Fruit fly (Drosophila melanogaster) whole organism, embryonic: Measurements from ENCODE around the gene gukh.

Experiments
- Bteb2 ChIP-seq: fragments of 200-800 bp; sonication (Bioruptor generic); optimal IDR thresholded peaks from 2 replicates; lab custom pipeline; 2016; ENCODE audit warnings: missing biosample characterization, missing genetic modification characterization
- CG10462 ChIP-seq: fragments of 200-800 bp; sonication (Bioruptor generic); optimal IDR thresholded peaks from 2 replicates; lab custom pipeline; 2016; ENCODE audit warnings: missing biosample characterization, missing genetic modification characterization
- CG11247 ChIP-seq: fragments of 200-800 bp; sonication (Bioruptor generic); IDR thresholded peaks from 2 replicates; pipeline ENCODE4 v1.3.6; 2022; ENCODE audit warnings: missing biosample characterization, missing genetic modification characterization
- CG11456 ChIP-seq: fragments of 200-800 bp; sonication (Bioruptor generic); IDR thresholded peaks from 3 replicates; pipeline ENCODE4 v1.3.6; 2022; ENCODE audit warnings: missing biosample characterization, missing genetic modification characterization
- CG12219 ChIP-seq: fragments of 200-800 bp; sonication (Bioruptor generic); optimal IDR thresholded peaks from 3 replicates; lab custom pipeline; 2018; ENCODE audit warnings: missing biosample characterization, mild to moderate bottlenecking, missing genetic modification characterization
- CG14050 ChIP-seq: fragments of 200-800 bp; sonication (Bioruptor generic); IDR thresholded peaks from 3 replicates; pipeline ENCODE4 v1.3.6; 2022; ENCODE audit warnings: missing biosample characterization, missing genetic modification characterization
- CG14441 ChIP-seq: fragments of 200-800 bp; sonication (Bioruptor generic); IDR thresholded peaks from 2 replicates; pipeline ENCODE4 v1.3.6; 2022; ENCODE audit warnings: missing biosample characterization, missing genetic modification characterization
- CG17568 ChIP-seq: fragments of 200-800 bp; sonication (Bioruptor generic); optimal IDR thresholded peaks from 2 replicates; lab custom pipeline; 2018; ENCODE audit warnings: missing biosample characterization, mild to moderate bottlenecking, missing genetic modification characterization, moderate library complexity
- CG2678 ChIP-seq: fragments of 200-800 bp; sonication (Bioruptor generic); optimal IDR thresholded peaks from 3 replicates; lab custom pipeline; 2019; ENCODE audit warnings: missing biosample characterization, mild to moderate bottlenecking, missing genetic modification characterization, moderate library complexity
- CG3065 ChIP-seq: fragments of 200-800 bp; sonication (Bioruptor generic); optimal IDR thresholded peaks from 2 replicates; lab custom pipeline; 2016; ENCODE audit warnings: missing biosample characterization, missing genetic modification characterization
- CG4617 ChIP-seq: fragments of 200-800 bp; sonication (Bioruptor generic); optimal IDR thresholded peaks from 3 replicates; lab custom pipeline; 2016; ENCODE audit warnings: missing biosample characterization, missing genetic modification characterization, borderline replicate concordance
- CG5953 ChIP-seq: fragments of 200-800 bp; sonication (Bioruptor generic); IDR thresholded peaks from 2 replicates; pipeline ENCODE4 v1.3.6; 2022; ENCODE audit warnings: missing biosample characterization, missing genetic modification characterization
- CG6791 ChIP-seq: fragments of 200-800 bp; sonication (Bioruptor generic); IDR thresholded peaks from 3 replicates; pipeline ENCODE4 v1.3.6; 2022; ENCODE audit warnings: missing biosample characterization, missing genetic modification characterization; ENCODE audit not compliant: partially characterized antibody
- CG7372 ChIP-seq: fragments of 200-800 bp; sonication (Bioruptor generic); IDR thresholded peaks from 2 replicates; pipeline ENCODE4 v1.3.6; 2022; ENCODE audit warnings: missing biosample characterization, missing genetic modification characterization
- CG8388 ChIP-seq: fragments of 200-800 bp; sonication (Bioruptor generic); optimal IDR thresholded peaks from 2 replicates; lab custom pipeline; 2019; ENCODE audit warnings: missing biosample characterization, mild to moderate bottlenecking, missing genetic modification characterization, moderate library complexity
- CG8924 ChIP-seq: fragments of 200-800 bp; optimal IDR thresholded peaks from 3 replicates; lab custom pipeline; 2019; ENCODE audit warnings: missing biosample characterization, mild to moderate bottlenecking, missing genetic modification characterization, moderate library complexity
- Camta ChIP-seq: fragments of 200-800 bp; sonication (Bioruptor generic); optimal IDR thresholded peaks from 2 replicates; lab custom pipeline; 2016; ENCODE audit warnings: missing biosample characterization, missing genetic modification characterization
- Deaf1 ChIP-seq: fragments of 200-800 bp; optimal IDR thresholded peaks from 3 replicates; lab custom pipeline; 2019; ENCODE audit warnings: missing biosample characterization, mild to moderate bottlenecking, missing genetic modification characterization, moderate library complexity
- Doc3 ChIP-seq: fragments of 200-800 bp; sonication (Bioruptor generic); IDR thresholded peaks from 3 replicates; pipeline ENCODE4 v1.3.6; 2022; ENCODE audit warnings: missing biosample characterization, missing genetic modification characterization; ENCODE audit not compliant: partially characterized antibody
- ERR ChIP-seq: fragments of 200-800 bp; sonication (Bioruptor generic); optimal IDR thresholded peaks from 2 replicates; lab custom pipeline; 2016; ENCODE audit warnings: missing biosample characterization, missing genetic modification characterization
- HLH54F ChIP-seq: fragments of 200-800 bp; sonication (Bioruptor generic); optimal IDR thresholded peaks from 3 replicates; lab custom pipeline; 2016; ENCODE audit warnings: missing biosample characterization, missing genetic modification characterization
- Hr51 ChIP-seq, 2 experiments: fragments of 200-800 bp; sonication (Bioruptor generic); optimal IDR thresholded peaks; 2 replicates in 1 of 2; 3 replicates in 1 of 2; lab custom pipeline; 2016 to 2018; ENCODE audit warnings: missing biosample characterization in 2 of 2, missing genetic modification characterization in 2 of 2, mild to moderate bottlenecking in 1 of 2, moderate library complexity in 1 of 2
- Lim3 ChIP-seq: fragments of 200-800 bp; sonication (Bioruptor generic); IDR thresholded peaks from 2 replicates; pipeline ENCODE4 v1.3.6; 2022; ENCODE audit warnings: missing biosample characterization, missing genetic modification characterization
- NC2α ChIP-seq: fragments of 200-800 bp; sonication (Bioruptor generic); optimal IDR thresholded peaks from 2 replicates; lab custom pipeline; 2016; ENCODE audit warnings: missing biosample characterization, missing genetic modification characterization
- Oaz ChIP-seq: fragments of 200-800 bp; sonication (Bioruptor generic); IDR thresholded peaks from 2 replicates; pipeline ENCODE4 v1.3.6; 2022; ENCODE audit warnings: missing biosample characterization, missing genetic modification characterization
- Rx ChIP-seq: fragments of 200-800 bp; sonication (Bioruptor generic); IDR thresholded peaks from 2 replicates; pipeline ENCODE4 v1.3.6; 2022; ENCODE audit warnings: missing biosample characterization, missing genetic modification characterization
- Scr ChIP-seq: fragments of 200-800 bp; sonication (Bioruptor generic); IDR thresholded peaks from 2 replicates; pipeline ENCODE4 v1.3.6; 2022; ENCODE audit warnings: missing biosample characterization, missing genetic modification characterization; ENCODE audit not compliant: partially characterized antibody
- Ssrp ChIP-seq: fragments of 200-800 bp; sonication (Bioruptor generic); optimal IDR thresholded peaks from 2 replicates; lab custom pipeline; 2018; ENCODE audit warnings: missing biosample characterization, mild to moderate bottlenecking, missing genetic modification characterization, moderate library complexity
- Vsx1 ChIP-seq: fragments of 200-800 bp; sonication (Bioruptor generic); optimal IDR thresholded peaks from 2 replicates; lab custom pipeline; 2017; ENCODE audit warnings: missing biosample characterization, mild to moderate bottlenecking, missing genetic modification characterization, missing genetic modification reagents
- ab ChIP-seq: fragments of 200-800 bp; sonication (Bioruptor generic); optimal IDR thresholded peaks from 2 replicates; lab custom pipeline; 2016; ENCODE audit warnings: missing biosample characterization, missing genetic modification characterization
- bowl ChIP-seq: fragments of 200-800 bp; sonication (Bioruptor generic); IDR thresholded peaks from 2 replicates; pipeline ENCODE4 v1.3.6; 2022; ENCODE audit warnings: missing biosample characterization, missing genetic modification characterization
- dmrt99B ChIP-seq: fragments of 200-800 bp; sonication (Bioruptor generic); optimal IDR thresholded peaks from 2 replicates; lab custom pipeline; 2018; ENCODE audit warnings: missing biosample characterization, mild to moderate bottlenecking, missing genetic modification characterization, moderate library complexity
- emc ChIP-seq: fragments of 200-800 bp; sonication (Bioruptor generic); optimal IDR thresholded peaks from 2 replicates; lab custom pipeline; 2016; ENCODE audit warnings: missing biosample characterization, missing genetic modification characterization
- eyg ChIP-seq: fragments of 200-800 bp; sonication (Bioruptor generic); optimal IDR thresholded peaks from 3 replicates; lab custom pipeline; 2016; ENCODE audit warnings: missing biosample characterization, missing genetic modification characterization
- gfzf ChIP-seq: fragments of 200-800 bp; sonication (Bioruptor generic); optimal IDR thresholded peaks from 2 replicates; lab custom pipeline; 2016; ENCODE audit warnings: missing biosample characterization, mild to moderate bottlenecking, missing genetic modification characterization, moderate library complexity
- grau ChIP-seq: fragments of 200-800 bp; optimal IDR thresholded peaks from 3 replicates; lab custom pipeline; 2019; ENCODE audit warnings: missing biosample characterization, mild to moderate bottlenecking, missing genetic modification characterization, moderate library complexity
- grn ChIP-seq: fragments of 200-800 bp; sonication (Bioruptor generic); optimal IDR thresholded peaks from 3 replicates; lab custom pipeline; 2017; ENCODE audit warnings: missing biosample characterization, missing genetic modification characterization
- gro ChIP-seq: fragments of 200-800 bp; sonication (Bioruptor generic); optimal IDR thresholded peaks from 2 replicates; lab custom pipeline; 2016; ENCODE audit warnings: missing biosample characterization, missing genetic modification characterization
- mld ChIP-seq: fragments of 200-800 bp; sonication (Bioruptor generic); IDR thresholded peaks from 3 replicates; pipeline ENCODE4 v1.3.6; 2022; ENCODE audit warnings: missing biosample characterization, missing genetic modification characterization; ENCODE audit not compliant: partially characterized antibody
- nerfin-2 ChIP-seq: fragments of 200-800 bp; sonication (Bioruptor generic); IDR thresholded peaks from 2 replicates; pipeline ENCODE4 v1.3.6; 2022; ENCODE audit warnings: missing biosample characterization, missing genetic modification characterization; ENCODE audit not compliant: partially characterized antibody
- odd ChIP-seq: fragments of 200-800 bp; sonication (Bioruptor generic); optimal IDR thresholded peaks from 2 replicates; lab custom pipeline; 2017; ENCODE audit warnings: missing biosample characterization, mild to moderate bottlenecking, missing genetic modification characterization
- org-1 ChIP-seq: fragments of 200-800 bp; sonication (Bioruptor generic); optimal IDR thresholded peaks from 2 replicates; lab custom pipeline; 2017; ENCODE audit warnings: missing biosample characterization, missing genetic modification characterization
- peb ChIP-seq: fragments of 200-800 bp; sonication (Bioruptor generic); IDR thresholded peaks from 2 replicates; pipeline ENCODE4 v1.3.6; 2022; ENCODE audit warnings: missing biosample characterization, missing genetic modification characterization
- pfk ChIP-seq: fragments of 200-800 bp; sonication (Bioruptor generic); optimal IDR thresholded peaks from 2 replicates; lab custom pipeline; 2018; ENCODE audit warnings: missing biosample characterization, mild to moderate bottlenecking, missing genetic modification characterization, moderate library complexity
- rib ChIP-seq: fragments of 200-800 bp; sonication (Bioruptor generic); IDR thresholded peaks from 2 replicates; pipeline ENCODE4 v1.3.6; 2022; ENCODE audit warnings: missing biosample characterization, missing genetic modification characterization
- sqz ChIP-seq: fragments of 200-800 bp; sonication (Bioruptor generic); optimal IDR thresholded peaks from 3 replicates; lab custom pipeline; 2018; ENCODE audit warnings: missing biosample characterization, mild to moderate bottlenecking, missing genetic modification characterization
- tio ChIP-seq: fragments of 200-800 bp; sonication (Bioruptor generic); optimal IDR thresholded peaks from 2 replicates; lab custom pipeline; 2017; ENCODE audit warnings: missing biosample characterization, missing genetic modification characterization, inconsistent platforms
- twi ChIP-seq: fragments of 200-800 bp; optimal IDR thresholded peaks from 2 replicates; lab custom pipeline; 2019; ENCODE audit warnings: missing biosample characterization, mild to moderate bottlenecking, missing genetic modification characterization, moderate library complexity
- unpg ChIP-seq: fragments of 200-800 bp; sonication (Bioruptor generic); optimal IDR thresholded peaks from 3 replicates; lab custom pipeline; 2018; ENCODE audit warnings: missing biosample characterization, mild to moderate bottlenecking, missing genetic modification characterization, moderate library complexity
- zfh1 ChIP-seq: fragments of 200-800 bp; sonication (Bioruptor generic); IDR thresholded peaks from 3 replicates; pipeline ENCODE4 v1.3.6; 2022; ENCODE audit warnings: missing biosample characterization, missing genetic modification characterization

The gukh gene

dm6 chr3R:18986089-18986887 lies 2.5 kb downstream of the gukh start (continued):
- TF ChIP-seq CG5953 (GFP tag; lab: Robert Waterston, UW), result no peak
- TF ChIP-seq CG17568 (GFP tag; lab: Kevin White, UChicago), result no peak
- no peak for TF ChIP-seq nerfin-2 (GFP tag; lab: Robert Waterston, UW)
- TF ChIP-seq gfzf (GFP tag; lab: Kevin White, UChicago), result no peak
- TF ChIP-seq Ssrp (tag; lab: Kevin White, UChicago), result no peak
- TF ChIP-seq sqz (GFP tag; lab: Kevin White, UChicago), result peak; percentile 10
- TF ChIP-seq HLH54F (GFP tag; lab: Kevin White, UChicago), result no peak
- TF ChIP-seq CG2678 (tag; lab: Kevin White, UChicago), result no peak
- no peak for TF ChIP-seq odd (GFP tag; lab: Kevin White, UChicago)
- TF ChIP-seq Bteb2 (GFP tag; lab: Kevin White, UChicago), result no peak
- no peak for TF ChIP-seq peb (GFP tag; lab: Robert Waterston, UW)
- TF ChIP-seq CG6791 (GFP tag; lab: Robert Waterston, UW), result no peak
- no peak for TF ChIP-seq Deaf1 (tag; lab: Kevin White, UChicago)
- TF ChIP-seq pfk (GFP tag; lab: Kevin White, UChicago), result no peak
- no peak for TF ChIP-seq CG4617 (GFP tag; lab: Kevin White, UChicago)
- TF ChIP-seq Hr51 (GFP tag; optimal IDR thresholded peaks at IDR 0.05; lab: Kevin White, UChicago), result peak in 1 of 2 experiments; percentile 18
- no peak for TF ChIP-seq CG3065 (GFP tag; lab: Kevin White, UChicago)
- TF ChIP-seq Doc3 (GFP tag; lab: Robert Waterston, UW), result no peak
- TF ChIP-seq CG14441, result 0 out of 2 replicates have a peak, but pooled peaks have one; percentile 5
- TF ChIP-seq CG11247, result no peak
- no peak for TF ChIP-seq grn
- no peak for TF ChIP-seq dmrt99B (tag; lab: Kevin White, UChicago)
- no peak for TF ChIP-seq CG8924 (tag; lab: Kevin White, UChicago)
- no peak for TF ChIP-seq eyg (GFP tag; lab: Kevin White, UChicago)
- TF ChIP-seq twi (tag; lab: Kevin White, UChicago), result peak; percentile 46
- no peak for TF ChIP-seq Vsx1
- no peak for TF ChIP-seq CG12219
- TF ChIP-seq bowl, result no peak
- no peak for TF ChIP-seq tio (GFP tag; lab: Kevin White, UChicago)
- no peak for TF ChIP-seq Camta
- no peak for TF ChIP-seq CG14050 (GFP tag; lab: Robert Waterston, UW)
- no peak for TF ChIP-seq org-1
- no peak for TF ChIP-seq Rx (GFP tag; lab: Robert Waterston, UW)
- TF ChIP-seq ab (GFP tag; lab: Kevin White, UChicago), result no peak
- TF ChIP-seq CG11456, result no peak
- no peak for TF ChIP-seq CG8388 (GFP tag; lab: Kevin White, UChicago)
- TF ChIP-seq ERR, result no peak
- no peak for TF ChIP-seq Oaz (GFP tag; lab: Robert Waterston, UW)
- TF ChIP-seq unpg (GFP tag; lab: Kevin White, UChicago), result peak; percentile 8
- TF ChIP-seq NC2α (GFP tag; lab: Kevin White, UChicago), result no peak
- no peak for TF ChIP-seq emc (GFP tag; lab: Kevin White, UChicago)
- no peak for TF ChIP-seq mld
- TF ChIP-seq grau, result peak; percentile 2
- TF ChIP-seq CG10462, result no peak
- TF ChIP-seq rib, result no peak
- TF ChIP-seq zfh1 (GFP tag; lab: Robert Waterston, UW), result no peak
- TF ChIP-seq Scr, result no peak
- no peak for TF ChIP-seq Lim3 (GFP tag; lab: Robert Waterston, UW)
- TF ChIP-seq CG7372 (GFP tag; lab: Robert Waterston, UW), result no peak
- TF ChIP-seq gro, result no peak
